Worm (Caenorhabditis elegans): ENCODE data around the gene tat-4.

Gene tat-4

ce11 chrII:6250782-6251461 is 6.8 kb upstream of the tat-4 start, which contains the start of gene phb-2 (continued):
- TF ChIP-seq ceh-82 (tag; optimal IDR thresholded peaks at IDR 0.05): peak; percentile 57 to 85 (median 82)
- no peak for TF ChIP-seq sup-37 (GFP tag; optimal IDR thresholded peaks at IDR 0.05)
- TF ChIP-seq nhr-11 (tag; optimal IDR thresholded peaks at IDR 0.05): peak; percentile 46
- peak; percentile 63 for TF ChIP-seq unc-86 (tag; optimal IDR thresholded peaks at IDR 0.05)
- peak; percentile 84 for TF ChIP-seq rnt-1 (tag; optimal IDR thresholded peaks at IDR 0.05)
- TF ChIP-seq mep-1 (tag; optimal IDR thresholded peaks at IDR 0.05): peak; percentile 84
- TF ChIP-seq dsc-1 (tag; optimal IDR thresholded peaks at IDR 0.05): peak; percentile 44
- peak; percentile 79 for TF ChIP-seq C16A3.4 (tag; optimal IDR thresholded peaks at IDR 0.05)
- peak; percentile 17 for TF ChIP-seq C04F5.9 (tag; optimal IDR thresholded peaks at IDR 0.05)
- no peak for TF ChIP-seq ceh-90 (tag; optimal IDR thresholded peaks at IDR 0.05)
- no peak for TF ChIP-seq egl-13 (tag; optimal IDR thresholded peaks at IDR 0.05)
- TF ChIP-seq ama-1 (optimal IDR thresholded peaks at IDR 0.05): peak; percentile 6
- peak; percentile 59 for TF ChIP-seq grh-1 (GFP tag; IDR thresholded peaks at IDR 0.05)
- peak; percentile 63 for TF ChIP-seq fos-1 (tag; optimal IDR thresholded peaks at IDR 0.05)
- TF ChIP-seq ztf-4 (tag; optimal IDR thresholded peaks at IDR 0.05): peak; percentile 44
- peak; percentile 49 for TF ChIP-seq irx-1 (tag; optimal IDR thresholded peaks at IDR 0.05)
- peak; percentile 60 for TF ChIP-seq F16B12.6 (tag; optimal IDR thresholded peaks at IDR 0.05)
- TF ChIP-seq aha-1 (tag; optimal IDR thresholded peaks at IDR 0.05): no peak
- peak; percentile 82 for TF ChIP-seq unc-130 (tag; optimal IDR thresholded peaks at IDR 0.05)
- TF ChIP-seq nhr-237 (tag; optimal IDR thresholded peaks at IDR 0.05): no peak
- TF ChIP-seq ces-1 (GFP tag; optimal IDR thresholded peaks at IDR 0.05): no peak
- peak; percentile 43 for TF ChIP-seq nhr-77 (tag; optimal IDR thresholded peaks at IDR 0.05)
- TF ChIP-seq sptf-1 (tag; optimal IDR thresholded peaks at IDR 0.05): no peak
- no peak for TF ChIP-seq fkh-4 (tag; optimal IDR thresholded peaks at IDR 0.05; ENCODE audit: borderline replicate concordance)
- TF ChIP-seq swsn-7 (tag; optimal IDR thresholded peaks at IDR 0.05): peak; percentile 70
- TF ChIP-seq alr-1 (tag; optimal IDR thresholded peaks at IDR 0.05; ENCODE audit: borderline replicate concordance): no peak

- TF ChIP-seq snu-23 (GFP tag; optimal IDR thresholded peaks at IDR 0.05): peak; percentile 64
- TF ChIP-seq C16A3.4 (tag; optimal IDR thresholded peaks at IDR 0.05): peak; percentile 78
- TF ChIP-seq nhr-19 (GFP tag; conservative IDR thresholded peaks at IDR 0.05): peak; percentile 57
- TF ChIP-seq irx-1 (tag; optimal IDR thresholded peaks at IDR 0.05): peak; percentile 31
- no peak for TF ChIP-seq ceh-88 (GFP tag; IDR thresholded peaks at IDR 0.05)
- TF ChIP-seq zag-1 (tag; optimal IDR thresholded peaks at IDR 0.05): no peak
- TF ChIP-seq nhr-237 (tag; optimal IDR thresholded peaks at IDR 0.05): no peak
- TF ChIP-seq blmp-1 (tag; optimal IDR thresholded peaks at IDR 0.05): no peak
- no peak for TF ChIP-seq ets-5 (GFP tag; IDR thresholded peaks at IDR 0.05)
- no peak for TF ChIP-seq nhr-12 (tag; optimal IDR thresholded peaks at IDR 0.05)
- no peak for TF ChIP-seq egl-27 (tag; optimal IDR thresholded peaks at IDR 0.05)
- TF ChIP-seq fkh-8 (tag; optimal IDR thresholded peaks at IDR 0.05): no peak
- TF ChIP-seq mdl-1 (tag; optimal IDR thresholded peaks at IDR 0.05): peak in 1 of 2 experiments; percentile 49
- TF ChIP-seq fkh-10 (GFP tag; optimal IDR thresholded peaks at IDR 0.05): no peak
- TF ChIP-seq xbp-1 (tag; optimal IDR thresholded peaks at IDR 0.05): peak; percentile 20
- TF ChIP-seq dpl-1 (GFP tag; optimal IDR thresholded peaks at IDR 0.05): peak; percentile 54 to 68 (median 63)
- TF ChIP-seq sptf-1 (tag; optimal IDR thresholded peaks at IDR 0.05): no peak
- TF ChIP-seq mep-1 (tag; optimal IDR thresholded peaks at IDR 0.05): peak; percentile 71
- no peak for TF ChIP-seq hlh-4 (tag; optimal IDR thresholded peaks at IDR 0.05)
- no peak for TF ChIP-seq pqm-1 (tag; optimal IDR thresholded peaks at IDR 0.05)
- peak; percentile 10 for TF ChIP-seq aly-2 (tag; optimal IDR thresholded peaks at IDR 0.05)
- no peak for TF ChIP-seq nhr-76 (tag; optimal IDR thresholded peaks at IDR 0.05)
- TF ChIP-seq nhr-71 (tag; optimal IDR thresholded peaks at IDR 0.05): peak; percentile 58
- no peak for TF ChIP-seq nhr-84 (tag; optimal IDR thresholded peaks at IDR 0.05)
- no peak for TF ChIP-seq C34B4.2 (tag; optimal IDR thresholded peaks at IDR 0.05)
- TF ChIP-seq lin-35 (GFP tag; optimal IDR thresholded peaks at IDR 0.05): peak; percentile 42 to 83
- TF ChIP-seq elt-3 (tag; optimal IDR thresholded peaks at IDR 0.05): peak in 1 of 6 experiments; percentile 10
- TF ChIP-seq lsy-2 (tag; optimal IDR thresholded peaks at IDR 0.05): peak; percentile 8 to 60
- peak; percentile 27 for TF ChIP-seq skn-1 (tag; optimal IDR thresholded peaks at IDR 0.05)
- TF ChIP-seq mab-9 (GFP tag; IDR thresholded peaks at IDR 0.05): no peak
- peak; percentile 64 to 74 for TF ChIP-seq efl-1 (optimal IDR thresholded peaks at IDR 0.05)
- TF ChIP-seq efl-1 (GFP tag; optimal IDR thresholded peaks at IDR 0.05 in 1 of 2): peak; percentile 62 to 98
- peak; percentile 28 for TF ChIP-seq dsc-1 (tag; optimal IDR thresholded peaks at IDR 0.05)
- no peak for TF ChIP-seq grh-1 (GFP tag; IDR thresholded peaks at IDR 0.05)
These were observed 4.4 kb upstream of the tat-4 start for ce11 chrII:6248503-6248902.

All from whole organism, L1 larva.